Fruit fly (Drosophila melanogaster) whole organism, pupa: ENCODE results near the gene TRAM.
A peak's percentile ranks its signal among the peaks of the same experiment; 100 is the strongest.

Experiments
- CG13204 ChIP-seq: fragments of 200-800 bp; sonication (Bioruptor generic); optimal IDR thresholded peaks from 2 replicates; lab custom pipeline; 2018; ENCODE audit warnings: missing biosample characterization, mild to moderate bottlenecking, missing genetic modification characterization, moderate library complexity
- CG14655 ChIP-seq: fragments of 200-800 bp; sonication (Bioruptor generic); optimal IDR thresholded peaks from 3 replicates; lab custom pipeline; 2017; ENCODE audit warnings: mild to moderate bottlenecking, missing biosample characterization, missing genetic modification reagents, missing genetic modification characterization
- CG32121 ChIP-seq: fragments of 200-800 bp; sonication (Bioruptor generic); IDR thresholded peaks from 2 replicates; pipeline ENCODE4 v1.3.6; 2022; ENCODE audit warnings: missing biosample characterization, missing genetic modification characterization
- CG34367 ChIP-seq: fragments of 200-800 bp; sonication (Bioruptor generic); optimal IDR thresholded peaks from 2 replicates; lab custom pipeline; 2018; ENCODE audit warnings: missing biosample characterization, mild to moderate bottlenecking, missing genetic modification characterization
- Pif1A ChIP-seq: fragments of 200-800 bp; sonication (Bioruptor generic); optimal IDR thresholded peaks from 3 replicates; lab custom pipeline; 2016; ENCODE audit warnings: missing biosample characterization, missing genetic modification characterization
- Pif1B ChIP-seq: fragments of 200-800 bp; sonication (Bioruptor generic); optimal IDR thresholded peaks from 3 replicates; lab custom pipeline; 2016; ENCODE audit warnings: missing biosample characterization, missing genetic modification characterization
- Snoo ChIP-seq: fragments of 200-800 bp; sonication (Bioruptor generic); optimal IDR thresholded peaks from 3 replicates; lab custom pipeline; 2017; ENCODE audit warnings: missing biosample characterization, mild to moderate bottlenecking, missing genetic modification characterization, inconsistent platforms
- fd96Ca ChIP-seq: fragments of 200-800 bp; sonication (Bioruptor generic); IDR thresholded peaks from 3 replicates; pipeline ENCODE4 v1.3.6; 2022; ENCODE audit warnings: missing biosample characterization, missing genetic modification characterization

DNA sequence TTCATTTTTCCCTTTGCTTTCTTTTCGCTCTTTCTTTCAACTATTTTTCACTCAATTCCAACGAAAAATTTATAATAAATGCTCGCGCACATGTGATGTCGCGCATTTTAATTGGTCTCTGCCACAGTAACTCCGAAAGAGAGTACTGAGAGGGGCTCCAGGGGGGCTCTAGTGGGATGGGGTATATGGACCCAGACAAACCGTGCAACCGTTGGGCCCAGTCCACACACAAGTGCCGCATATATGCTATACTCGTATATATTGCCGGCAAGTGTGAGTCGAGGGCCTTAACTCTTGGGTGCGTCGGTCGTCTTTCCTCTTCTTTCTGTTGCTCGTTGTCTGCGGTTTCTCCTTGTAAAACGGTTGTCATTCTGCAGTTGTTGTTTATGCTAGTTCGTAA, 36.7 kb upstream of the TRAM start:
- TF ChIP-seq CG14655 (no peak), CG34367 (tag; lab: Kevin White, UChicago) (no peak), fd96Ca (GFP tag; lab: Robert Waterston, UW) (no peak), Pif1A (no peak), CG13204 (GFP tag; lab: Kevin White, UChicago) (no peak), CG32121 (GFP tag; lab: Robert Waterston, UW) (no peak), Snoo (tag; lab: Kevin White, UChicago) (no peak), Pif1B (GFP tag; lab: Kevin White, UChicago) (peak; percentile 47)
